Worm (Caenorhabditis elegans) whole organism, young adult: ENCODE measurements around the gene clec-21.

Experiments
- F39B2.1 ChIP-seq: fragments of 200-800 bp; sonication (Bioruptor generic); IDR thresholded peaks from 2 replicates; pipeline ENCODE4 v1.3.6; 2022; ENCODE audit warnings: missing genetic modification reagents, missing genetic modification characterization, missing compliant biosample characterization
- ZK185.1 ChIP-seq: sonication (generic microtip); optimal IDR thresholded peaks from 2 replicates; lab custom pipeline; 2016; ENCODE audit warnings: mild to moderate bottlenecking, missing genetic modification characterization, missing compliant biosample characterization; ENCODE audit not compliant: poor library complexity, severe bottlenecking
- aptf-2 ChIP-seq: fragments of 200-800 bp; sonication (Bioruptor generic); conservative IDR thresholded peaks from 2 replicates; pipeline ENCODE4 v1.3.6; 2022; ENCODE audit warnings: missing genetic modification reagents, missing genetic modification characterization, missing compliant biosample characterization
- ceh-79 ChIP-seq: sonication (generic microtip); optimal IDR thresholded peaks from 2 replicates; lab custom pipeline; 2017; ENCODE audit warnings: mild to moderate bottlenecking, missing genetic modification characterization, missing compliant biosample characterization
- dox-1 ChIP-seq: fragments of 200-800 bp; sonication (Bioruptor generic); IDR thresholded peaks from 2 replicates; pipeline ENCODE4 v1.3.6; 2022; ENCODE audit warnings: missing genetic modification reagents, missing genetic modification characterization, missing compliant biosample characterization
- mel-28 ChIP-seq: sonication (generic microtip); optimal IDR thresholded peaks from 2 replicates; lab custom pipeline; 2016; ENCODE audit warnings: borderline replicate concordance, mild to moderate bottlenecking, missing genetic modification characterization, missing compliant biosample characterization
- nfya-1 ChIP-seq: sonication (generic microtip); optimal IDR thresholded peaks from 2 replicates; lab custom pipeline; 2017; ENCODE audit warnings: antibody characterized with exemption, missing compliant biosample characterization, missing genetic modification characterization, borderline replicate concordance; ENCODE audit not compliant: insufficient read depth
- pha-4 ChIP-seq: fragments of 150-350 bp; sonication (generic microtip); optimal IDR thresholded peaks from 2 replicates; lab custom pipeline; 2014; ENCODE audit warnings: missing biosample characterization, missing genetic modification reagents, missing genetic modification characterization
- rcor-1 ChIP-seq: fragments of 200-800 bp; sonication (Bioruptor generic); IDR thresholded peaks from 2 replicates; pipeline ENCODE4 v1.3.6; 2022; ENCODE audit warnings: missing genetic modification reagents, missing genetic modification characterization, missing compliant biosample characterization
- sdz-38 ChIP-seq: sonication (generic microtip); optimal IDR thresholded peaks from 2 replicates; lab custom pipeline; 2016; ENCODE audit warnings: missing genotype, missing genetic modification characterization, missing compliant biosample characterization
- snpc-4 ChIP-seq, 5 experiments: fragments of 150-350 bp in 1 of 5; sonication (generic microtip) in 4 of 5; optimal IDR thresholded peaks; 2 replicates each; lab custom pipeline; 2014 to 2018; ENCODE audit warnings: missing genetic modification characterization in 5 of 5, missing biosample characterization in 3 of 5, antibody characterized with exemption in 2 of 5, mild to moderate bottlenecking in 2 of 5, missing compliant biosample characterization in 2 of 5, missing genotype in 2 of 5, moderate library complexity in 2 of 5, missing genetic modification reagents in 1 of 5
- tlf-1 ChIP-seq: fragments of 200-800 bp; sonication (Bioruptor generic); optimal IDR thresholded peaks from 2 replicates; lab custom pipeline; 2018; ENCODE audit warnings: mild to moderate bottlenecking, missing genetic modification characterization, missing compliant biosample characterization
- unc-62 ChIP-seq: fragments of 150-350 bp; optimal IDR thresholded peaks from 2 replicates; lab custom pipeline; 2014; ENCODE audit warnings: missing biosample characterization, missing genetic modification reagents, missing genetic modification characterization
- zfh-2 ChIP-seq: fragments of 200-800 bp; sonication (Bioruptor generic); conservative IDR thresholded peaks from 2 replicates; pipeline ENCODE4 v1.3.6; 2022; ENCODE audit warnings: missing genetic modification reagents, missing genetic modification characterization, missing compliant biosample characterization

DNA sequence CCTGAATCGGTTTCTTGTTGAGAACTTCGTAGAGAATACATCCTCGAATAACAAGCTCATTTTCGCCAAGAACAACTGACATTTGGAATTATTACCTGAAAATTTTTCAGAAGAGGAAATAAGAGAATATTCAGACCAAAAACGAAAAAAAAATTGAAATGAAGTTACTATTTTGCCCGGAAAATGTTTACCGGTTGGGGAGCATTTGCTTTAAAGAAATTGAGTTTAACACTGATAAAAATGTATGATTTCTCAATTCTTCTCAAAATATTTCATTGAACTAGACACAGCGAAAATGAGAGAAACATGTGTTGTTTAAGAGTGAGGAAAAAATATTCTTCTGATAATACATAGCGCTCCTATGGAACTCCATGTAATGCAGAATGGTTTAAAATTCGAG, 32.3 kb upstream of the clec-21 start, which contains the start of gene fbxa-165:
- TF ChIP-seq F39B2.1, result no peak
- no peak for TF ChIP-seq zfh-2 (GFP tag; lab: Robert Waterston, UW)
- TF ChIP-seq ceh-79 (tag; lab: Kevin White, UChicago), result no peak
- TF ChIP-seq pha-4, result no peak
- no peak for TF ChIP-seq ZK185.1 (tag; lab: Kevin White, UChicago)
- no peak for TF ChIP-seq unc-62 (GFP tag; lab: Kevin White, UChicago)
- no peak for TF ChIP-seq nfya-1 (tag; lab: Kevin White, UChicago)
- TF ChIP-seq tlf-1 (GFP tag; lab: Kevin White, UChicago), result no peak
- no peak for TF ChIP-seq snpc-4 (GFP tag; optimal IDR thresholded peaks at IDR 0.05; lab: Kevin White, UChicago)
- TF ChIP-seq snpc-4 (tag; optimal IDR thresholded peaks at IDR 0.05; lab: Kevin White, UChicago), result no peak
- no peak for TF ChIP-seq aptf-2 (GFP tag; lab: Robert Waterston, UW)
- TF ChIP-seq sdz-38 (tag; lab: Kevin White, UChicago), result no peak
- TF ChIP-seq dox-1 (GFP tag; lab: Robert Waterston, UW), result no peak
- no peak for TF ChIP-seq mel-28 (tag; lab: Kevin White, UChicago)
- no peak for TF ChIP-seq rcor-1 (GFP tag; lab: Robert Waterston, UW)
